Fruit fly (Drosophila melanogaster) whole organism, embryonic: Measurements from ENCODE around the gene Gart.
A peak's percentile ranks its signal among the peaks of the same experiment; 100 is the strongest.

Experiments
- BEAF-32 ChIP-seq: fragments of 200-800 bp; sonication (Bioruptor generic); optimal IDR thresholded peaks from 3 replicates; lab custom pipeline; 2017; ENCODE audit warnings: missing biosample characterization, missing genetic modification characterization, mild to moderate bottlenecking, moderate library complexity, missing genetic modification reagents
- Blimp-1 ChIP-seq: fragments of 200-800 bp; sonication (Bioruptor generic); optimal IDR thresholded peaks from 3 replicates; lab custom pipeline; 2018; ENCODE audit warnings: missing biosample characterization, missing genetic modification characterization, mild to moderate bottlenecking, moderate library complexity, missing genetic modification reagents
- CG10267 ChIP-seq: fragments of 200-800 bp; sonication (Bioruptor generic); optimal IDR thresholded peaks from 2 replicates; lab custom pipeline; 2018; ENCODE audit warnings: missing biosample characterization, mild to moderate bottlenecking, missing genetic modification characterization, moderate library complexity
- CG11093 ChIP-seq: fragments of 200-800 bp; sonication (Bioruptor generic); IDR thresholded peaks from 3 replicates; pipeline ENCODE4 v1.3.6; 2022; ENCODE audit warnings: missing biosample characterization, missing genetic modification characterization
- CG11456 ChIP-seq: fragments of 200-800 bp; sonication (Bioruptor generic); IDR thresholded peaks from 3 replicates; pipeline ENCODE4 v1.3.6; 2022; ENCODE audit warnings: missing biosample characterization, missing genetic modification characterization
- CG12071 ChIP-seq: fragments of 200-800 bp; sonication (Bioruptor generic); optimal IDR thresholded peaks from 3 replicates; lab custom pipeline; 2018; ENCODE audit warnings: missing biosample characterization, mild to moderate bottlenecking, missing genetic modification characterization
- CG12104 ChIP-seq: fragments of 200-800 bp; sonication (Bioruptor generic); optimal IDR thresholded peaks from 3 replicates; lab custom pipeline; 2016; ENCODE audit warnings: missing biosample characterization, missing genetic modification characterization
- CG12299 ChIP-seq: fragments of 200-800 bp; sonication (Bioruptor generic); optimal IDR thresholded peaks from 2 replicates; lab custom pipeline; 2018; ENCODE audit warnings: missing biosample characterization, mild to moderate bottlenecking, missing genetic modification characterization
- CG12942 ChIP-seq: fragments of 200-800 bp; sonication (Bioruptor generic); optimal IDR thresholded peaks from 3 replicates; lab custom pipeline; 2016; ENCODE audit warnings: missing biosample characterization, missing genetic modification characterization
- CG13624 ChIP-seq: fragments of 200-800 bp; sonication (Bioruptor generic); optimal IDR thresholded peaks from 2 replicates; lab custom pipeline; 2016; ENCODE audit warnings: missing biosample characterization, missing genetic modification characterization
- CG15073 ChIP-seq: fragments of 200-800 bp; sonication (Bioruptor generic); optimal IDR thresholded peaks from 2 replicates; lab custom pipeline; 2016; ENCODE audit warnings: missing biosample characterization, missing genetic modification characterization
- CG1529 ChIP-seq: fragments of 200-800 bp; sonication (Bioruptor generic); optimal IDR thresholded peaks from 3 replicates; lab custom pipeline; 2018; ENCODE audit warnings: missing biosample characterization, missing genetic modification characterization
- CG15601 ChIP-seq: fragments of 200-800 bp; sonication (Bioruptor generic); optimal IDR thresholded peaks from 3 replicates; lab custom pipeline; 2019; ENCODE audit warnings: missing biosample characterization, mild to moderate bottlenecking, missing genetic modification characterization, moderate library complexity
- CG1832 ChIP-seq: fragments of 200-800 bp; sonication (Bioruptor generic); optimal IDR thresholded peaks from 2 replicates; lab custom pipeline; 2017; ENCODE audit warnings: missing biosample characterization, mild to moderate bottlenecking, missing genetic modification characterization, inconsistent platforms
- CG2199 ChIP-seq: fragments of 200-800 bp; sonication (Bioruptor generic); IDR thresholded peaks from 3 replicates; pipeline ENCODE4 v1.3.6; 2022; ENCODE audit warnings: missing biosample characterization, missing genetic modification characterization
- CG30403 ChIP-seq: fragments of 200-800 bp; sonication (Bioruptor generic); optimal IDR thresholded peaks from 3 replicates; lab custom pipeline; 2016; ENCODE audit warnings: missing biosample characterization, missing genetic modification characterization
- CG8478 ChIP-seq: fragments of >200 bp; optimal IDR thresholded peaks from 2 replicates; lab custom pipeline; 2018
- Camta ChIP-seq: fragments of 200-800 bp; sonication (Bioruptor generic); optimal IDR thresholded peaks from 2 replicates; lab custom pipeline; 2016; ENCODE audit warnings: missing biosample characterization, missing genetic modification characterization
- Dip2 ChIP-seq: fragments of 200-800 bp; sonication (Bioruptor generic); IDR thresholded peaks from 2 replicates; pipeline ENCODE4 v1.3.6; 2022; ENCODE audit warnings: missing biosample characterization, missing genetic modification characterization
- Dll ChIP-seq: fragments of 200-800 bp; sonication (Bioruptor generic); IDR thresholded peaks from 4 replicates; pipeline ENCODE4 v1.3.6; 2022; ENCODE audit warnings: missing biosample characterization, missing genetic modification characterization; ENCODE audit not compliant: partially characterized antibody
- Doc3 ChIP-seq: fragments of 200-800 bp; sonication (Bioruptor generic); IDR thresholded peaks from 3 replicates; pipeline ENCODE4 v1.3.6; 2022; ENCODE audit warnings: missing biosample characterization, missing genetic modification characterization; ENCODE audit not compliant: partially characterized antibody
- ERR ChIP-seq: fragments of 200-800 bp; sonication (Bioruptor generic); optimal IDR thresholded peaks from 2 replicates; lab custom pipeline; 2016; ENCODE audit warnings: missing biosample characterization, missing genetic modification characterization
- Ets65A ChIP-seq: fragments of 200-800 bp; sonication (Bioruptor generic); peaks from one replicate; lab custom pipeline; 2016; ENCODE audit warnings: missing biosample characterization, missing genetic modification characterization
- HHEX ChIP-seq: fragments of 200-800 bp; sonication (Bioruptor generic); optimal IDR thresholded peaks from 3 replicates; lab custom pipeline; 2017; ENCODE audit warnings: missing biosample characterization, mild to moderate bottlenecking, missing genetic modification characterization, missing genetic modification reagents
- MESR4 ChIP-seq: fragments of 200-800 bp; sonication (Bioruptor generic); optimal IDR thresholded peaks from 2 replicates; lab custom pipeline; 2018; ENCODE audit warnings: missing biosample characterization, mild to moderate bottlenecking, missing genetic modification characterization, moderate library complexity
- Myb ChIP-seq: fragments of 200-800 bp; sonication (Bioruptor generic); optimal IDR thresholded peaks from 2 replicates; lab custom pipeline; 2016; ENCODE audit warnings: missing biosample characterization, missing genetic modification characterization
- NFAT ChIP-seq: fragments of 200-800 bp; sonication (Bioruptor generic); IDR thresholded peaks from 2 replicates; pipeline ENCODE4 v1.3.6; 2022; ENCODE audit warnings: missing biosample characterization, missing genetic modification characterization
- Sin3A ChIP-seq: fragments of >200 bp; optimal IDR thresholded peaks from 2 replicates; lab custom pipeline; 2018
- Stat92E ChIP-seq, 3 experiments: fragments of >200 bp in 2 of 3; fragments of 200-800 bp in 1 of 3; sonication (Bioruptor generic) in 1 of 3; optimal IDR thresholded peaks; 2 replicates each; lab custom pipeline; 2017 to 2019; ENCODE audit warnings: missing biosample characterization in 3 of 3, missing genetic modification characterization in 3 of 3, mild to moderate bottlenecking in 1 of 3, moderate library complexity in 1 of 3
- al ChIP-seq: fragments of 200-800 bp; sonication (Bioruptor generic); IDR thresholded peaks from 2 replicates; pipeline ENCODE4 v1.3.6; 2022; ENCODE audit warnings: missing biosample characterization, missing genetic modification characterization
- ase ChIP-seq: fragments of 200-800 bp; sonication (Bioruptor generic); IDR thresholded peaks from 3 replicates; pipeline ENCODE4 v1.3.6; 2022; ENCODE audit warnings: missing biosample characterization, missing genetic modification characterization
- cad ChIP-seq: fragments of >200 bp; optimal IDR thresholded peaks from 2 replicates; lab custom pipeline; 2017; ENCODE audit warnings: missing biosample characterization, missing genetic modification characterization
- danr ChIP-seq: fragments of 200-800 bp; sonication (Bioruptor generic); IDR thresholded peaks from 2 replicates; pipeline ENCODE4 v1.3.6; 2022; ENCODE audit warnings: missing biosample characterization, missing genetic modification characterization
- dysf ChIP-seq: fragments of 200-800 bp; sonication (Bioruptor generic); IDR thresholded peaks from 3 replicates; pipeline ENCODE4 v1.3.6; 2022; ENCODE audit warnings: missing biosample characterization, missing genetic modification characterization
- ems ChIP-seq: fragments of 200-800 bp; sonication (Bioruptor generic); optimal IDR thresholded peaks from 3 replicates; lab custom pipeline; 2016; ENCODE audit warnings: missing biosample characterization, missing genetic modification characterization
- grau ChIP-seq: fragments of 200-800 bp; optimal IDR thresholded peaks from 3 replicates; lab custom pipeline; 2019; ENCODE audit warnings: missing biosample characterization, mild to moderate bottlenecking, missing genetic modification characterization, moderate library complexity
- h ChIP-seq: fragments of >200 bp; optimal IDR thresholded peaks from 2 replicates; lab custom pipeline; 2017
- hbn ChIP-seq: fragments of 200-800 bp; sonication (Bioruptor generic); IDR thresholded peaks from 2 replicates; pipeline ENCODE4 v1.3.6; 2022; ENCODE audit warnings: missing biosample characterization, missing genetic modification characterization; ENCODE audit not compliant: partially characterized antibody
- ken ChIP-seq: fragments of 200-800 bp; sonication (Bioruptor generic); IDR thresholded peaks from 3 replicates; pipeline ENCODE4 v1.3.6; 2022; ENCODE audit warnings: missing biosample characterization, missing genetic modification characterization
- klu ChIP-seq: fragments of 200-800 bp; sonication (Bioruptor generic); IDR thresholded peaks from 2 replicates; pipeline ENCODE4 v1.3.6; 2022; ENCODE audit warnings: missing biosample characterization, missing genetic modification characterization
- nerfin-1 ChIP-seq: fragments of 200-800 bp; sonication (Bioruptor generic); optimal IDR thresholded peaks from 3 replicates; lab custom pipeline; 2019; ENCODE audit warnings: missing biosample characterization, mild to moderate bottlenecking, missing genetic modification characterization, moderate library complexity
- nom ChIP-seq: fragments of 200-800 bp; sonication (Bioruptor generic); optimal IDR thresholded peaks from 2 replicates; lab custom pipeline; 2017; ENCODE audit warnings: missing biosample characterization, missing genetic modification characterization, mild to moderate bottlenecking, moderate library complexity, missing genetic modification reagents
- onecut ChIP-seq: fragments of 200-800 bp; sonication (Bioruptor generic); IDR thresholded peaks from 2 replicates; pipeline ENCODE4 v1.3.6; 2022; ENCODE audit warnings: missing biosample characterization, missing genetic modification characterization
- pum ChIP-seq: fragments of 200-800 bp; sonication (Bioruptor generic); optimal IDR thresholded peaks from 2 replicates; lab custom pipeline; 2016; ENCODE audit warnings: missing biosample characterization, missing genetic modification characterization
- sc ChIP-seq, 3 experiments: fragments of >200 bp in 2 of 3; fragments of 200-800 bp in 1 of 3; sonication (Bioruptor generic) in 1 of 3; optimal IDR thresholded peaks; 2 replicates in 2 of 3; 3 replicates in 1 of 3; lab custom pipeline; 2017; ENCODE audit warnings: mild to moderate bottlenecking in 1 of 3, missing biosample characterization in 1 of 3, missing genetic modification characterization in 1 of 3, missing genetic modification reagents in 1 of 3
- stwl ChIP-seq: fragments of 200-800 bp; sonication (Bioruptor generic); optimal IDR thresholded peaks from 3 replicates; lab custom pipeline; 2018; ENCODE audit warnings: missing biosample characterization, mild to moderate bottlenecking, missing genetic modification characterization, moderate library complexity
- ttk ChIP-seq: fragments of 200-800 bp; sonication (Bioruptor generic); IDR thresholded peaks from 2 replicates; pipeline ENCODE4 v2.1.2; 2022; ENCODE audit warnings: missing biosample characterization, missing genetic modification characterization
- usp ChIP-seq: fragments of >200 bp; optimal IDR thresholded peaks from 2 replicates; lab custom pipeline; 2017; ENCODE audit warnings: missing biosample characterization, missing genetic modification characterization
- zfh1 ChIP-seq: fragments of 200-800 bp; sonication (Bioruptor generic); IDR thresholded peaks from 3 replicates; pipeline ENCODE4 v1.3.6; 2022; ENCODE audit warnings: missing biosample characterization, missing genetic modification characterization

The Gart gene

DNA sequence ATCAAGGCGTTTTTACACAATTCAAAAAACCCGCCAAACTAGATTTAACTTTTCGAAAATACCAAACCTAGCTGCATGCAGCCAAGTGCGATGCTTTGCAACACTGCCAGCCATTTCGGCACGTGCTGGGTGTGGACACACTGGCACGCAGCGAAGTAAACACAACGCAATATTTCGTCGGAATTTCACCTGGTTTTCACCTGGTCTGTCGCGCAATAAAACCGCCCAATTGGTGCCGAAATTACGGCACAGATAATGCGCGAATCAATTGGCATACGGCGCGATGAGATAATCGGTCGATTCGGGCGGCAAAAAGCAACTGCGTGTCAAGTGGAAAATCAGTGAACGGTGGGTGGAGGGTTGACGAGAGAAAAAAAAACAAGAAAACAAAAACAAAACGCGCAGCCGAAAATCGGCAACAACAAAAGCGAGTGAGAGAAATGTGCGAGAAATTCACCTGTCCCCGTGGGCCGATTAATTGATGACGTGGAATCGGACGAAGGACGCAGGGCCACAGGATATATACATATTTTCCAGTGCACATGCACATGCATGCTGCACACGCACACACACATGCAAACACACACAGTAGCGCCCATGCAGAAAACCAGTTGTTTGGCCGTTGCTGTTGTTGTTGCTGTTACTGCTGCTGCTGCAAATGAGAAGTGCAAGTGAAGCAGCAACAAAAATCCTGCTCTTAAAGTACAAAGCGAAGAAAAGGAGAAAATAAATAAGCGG is 32.7 kb upstream of the Gart start, which contains the start of gene Mnn1 (continued):
- TF ChIP-seq Blimp-1 (no peak), ERR (GFP tag; lab: Kevin White, UChicago) (peak; percentile 42), dysf (GFP tag; lab: Robert Waterston, UW) (no peak), CG12104 (GFP tag; lab: Kevin White, UChicago) (no peak), zfh1 (GFP tag; lab: Robert Waterston, UW) (0 out of 3 replicates have a peak, but pooled peaks have one; percentile 49), CG11093 (GFP tag; lab: Robert Waterston, UW) (no peak), CG15073 (GFP tag; lab: Kevin White, UChicago) (no peak), Stat92E (GFP tag; optimal IDR thresholded peaks at IDR 0.05; lab: Kevin White, UChicago) (peak in 1 of 3 experiments; percentile 96), pum (GFP tag; lab: Kevin White, UChicago) (peak; percentile 19), al (no peak), ems (GFP tag; lab: Kevin White, UChicago) (peak; percentile 65), Ets65A (peak; percentile 91), CG12942 (peak; percentile 41), MESR4 (peak; percentile 84), usp (no peak), cad (GFP tag; lab: Kevin White, UChicago) (no peak)
- TF ChIP-seq, all 482 proteins: peak for 200

DNA sequence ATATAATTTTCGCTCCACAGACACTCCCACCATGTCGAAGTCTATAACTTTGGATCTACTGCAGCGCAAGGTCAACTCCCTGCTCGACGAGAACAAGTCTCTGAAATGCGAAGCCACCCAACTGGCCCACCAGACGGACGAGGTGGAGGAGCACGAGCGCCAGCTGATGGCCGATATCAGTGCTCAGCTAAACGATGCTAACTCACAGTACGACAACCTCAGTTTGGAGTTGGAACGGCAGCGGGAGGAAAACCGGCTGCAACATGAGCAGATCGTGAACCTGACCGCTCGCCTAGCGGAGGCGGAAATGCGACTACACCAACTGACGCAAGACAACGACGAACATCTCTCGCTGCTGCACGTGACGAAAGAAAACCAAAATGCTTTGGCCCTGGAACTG is 28.0 kb upstream of the Gart start:
- TF ChIP-seq h (no peak), CG12299 (no peak), Doc3 (no peak), ken (no peak), BEAF-32 (GFP tag; lab: Kevin White, UChicago) (no peak), CG11456 (no peak), NFAT (GFP tag; lab: Robert Waterston, UW) (no peak), danr (GFP tag; lab: Robert Waterston, UW) (no peak), ase (no peak), ttk (no peak), CG13624 (GFP tag; lab: Kevin White, UChicago) (no peak), Dip2 (GFP tag; lab: Robert Waterston, UW) (no peak), CG12071 (GFP tag; lab: Kevin White, UChicago) (no peak), CG15073 (GFP tag; lab: Kevin White, UChicago) (no peak), CG15601 (tag; lab: Kevin White, UChicago) (no peak), CG30403 (GFP tag; lab: Kevin White, UChicago) (no peak), klu (GFP tag; lab: Robert Waterston, UW) (no peak), sc (optimal IDR thresholded peaks at IDR 0.05; lab: Kevin White, UChicago) (no peak), sc (GFP tag; optimal IDR thresholded peaks at IDR 0.05; lab: Kevin White, UChicago) (no peak)

DNA sequence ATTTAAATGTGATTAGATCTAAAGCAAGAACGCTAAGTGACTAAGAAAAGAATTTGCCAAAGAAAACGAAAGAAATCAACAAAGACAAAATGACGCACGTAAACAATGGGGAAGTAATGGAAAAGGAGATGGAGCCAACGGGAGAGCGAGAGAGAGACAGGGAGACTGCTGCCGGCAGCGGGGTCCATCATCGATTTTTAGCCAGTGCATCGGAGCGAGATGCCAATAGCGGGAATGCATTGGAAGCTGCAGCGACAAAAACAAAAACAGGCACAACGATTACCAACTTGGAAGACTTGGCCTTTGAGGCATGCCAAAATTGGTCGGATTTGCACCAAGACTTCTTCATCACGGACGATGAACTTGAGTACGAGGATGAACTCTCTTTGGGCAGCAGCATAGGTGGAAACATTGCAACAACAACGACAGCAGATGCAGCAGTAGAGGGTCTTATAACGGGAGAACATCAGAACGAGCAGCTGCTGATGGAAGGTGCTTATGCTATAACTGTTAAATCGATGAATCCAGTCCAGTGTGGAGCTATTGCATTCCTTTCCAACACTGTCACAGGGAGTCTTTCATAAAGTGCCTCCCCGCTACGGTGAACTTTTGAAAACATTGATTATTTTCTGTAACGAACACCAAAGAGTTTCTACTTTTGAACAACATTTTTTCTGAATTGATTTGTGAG is 26.9 kb upstream of the Gart start:
- TF ChIP-seq nom (GFP tag; lab: Kevin White, UChicago) (no peak), HHEX (GFP tag; lab: Kevin White, UChicago) (no peak), grau (tag; lab: Kevin White, UChicago) (peak; percentile 34), CG1832 (GFP tag; lab: Kevin White, UChicago) (peak; percentile 60), CG2199 (GFP tag; lab: Robert Waterston, UW) (no peak), Myb (GFP tag; lab: Kevin White, UChicago) (no peak), hbn (GFP tag; lab: Robert Waterston, UW) (no peak), CG10267 (tag; lab: Kevin White, UChicago) (peak; percentile 36), CG8478 (lab: Kevin White, UChicago) (peak; percentile 33), Dll (GFP tag; lab: Robert Waterston, UW) (0 out of 4 replicates have a peak, but pooled peaks have one; percentile 8), onecut (peak; percentile 96), Camta (GFP tag; lab: Kevin White, UChicago) (no peak), stwl (tag; lab: Kevin White, UChicago) (peak; percentile 67), nerfin-1 (peak; percentile 47), Sin3A (lab: Kevin White, UChicago) (no peak), CG1529 (GFP tag; lab: Kevin White, UChicago) (no peak), CG12104 (GFP tag; lab: Kevin White, UChicago) (no peak)
